Worm (Caenorhabditis elegans) whole organism, L2 larva: ENCODE results near the gene wrt-9.

ENCODE experiments used
- ZK546.5 ChIP-seq: sonication (generic microtip); optimal IDR thresholded peaks from 2 replicates; lab custom pipeline; 2017; ENCODE audit warnings: missing biosample characterization, missing genetic modification characterization
- aly-2 ChIP-seq: fragments of 150-350 bp; optimal IDR thresholded peaks from 2 replicates; lab custom pipeline; 2014; ENCODE audit warnings: missing biosample characterization, missing genetic modification characterization
- fos-1 ChIP-seq: fragments of 150-350 bp; optimal IDR thresholded peaks from 2 replicates; lab custom pipeline; 2014; ENCODE audit warnings: missing biosample characterization, missing genetic modification characterization
- lin-13 ChIP-seq: fragments of 150-350 bp; optimal IDR thresholded peaks from 2 replicates; lab custom pipeline; 2014; ENCODE audit warnings: missing biosample characterization, missing genetic modification reagents, missing genetic modification characterization
- mdl-1 ChIP-seq, 2 experiments: fragments of 150-350 bp in 1 of 2; sonication (generic microtip) in 1 of 2; optimal IDR thresholded peaks; 2 replicates each; lab custom pipeline; 2017; ENCODE audit warnings: missing biosample characterization in 2 of 2, missing genetic modification characterization in 2 of 2
- nhr-10 ChIP-seq: sonication (generic microtip); optimal IDR thresholded peaks from 2 replicates; lab custom pipeline; 2017; ENCODE audit warnings: missing biosample characterization, missing genetic modification characterization
- nhr-21 ChIP-seq: fragments of 150-350 bp; optimal IDR thresholded peaks from 2 replicates; lab custom pipeline; 2014; ENCODE audit warnings: missing biosample characterization, missing genetic modification characterization
- nhr-237 ChIP-seq: fragments of 150-350 bp; optimal IDR thresholded peaks from 2 replicates; lab custom pipeline; 2014; ENCODE audit warnings: missing biosample characterization, missing genetic modification characterization
- unc-39 ChIP-seq: fragments of 150-350 bp; optimal IDR thresholded peaks from 2 replicates; lab custom pipeline; 2014; ENCODE audit warnings: missing biosample characterization, missing genetic modification characterization
- ztf-4 ChIP-seq: fragments of 150-350 bp; optimal IDR thresholded peaks from 2 replicates; lab custom pipeline; 2014; ENCODE audit warnings: missing biosample characterization, missing genetic modification characterization

DNA sequence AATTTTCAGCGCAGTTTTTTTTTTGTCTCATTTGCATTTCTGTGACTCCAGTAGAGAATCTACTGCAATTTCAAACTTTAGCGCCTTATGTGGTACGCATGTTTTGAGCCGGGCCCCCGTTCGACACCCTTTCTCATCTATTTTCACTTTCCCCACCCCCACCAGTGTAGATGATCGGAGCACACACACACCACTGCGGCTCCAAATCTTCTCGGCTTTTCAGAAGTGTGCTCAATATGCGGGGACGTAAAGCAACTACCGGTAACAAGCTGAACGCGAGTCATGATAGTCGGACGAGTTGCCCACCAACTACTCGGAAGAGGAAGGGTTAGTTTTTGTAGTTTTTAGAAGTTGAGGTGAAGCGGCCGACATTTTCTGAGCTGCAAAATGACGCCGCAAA is 36.5 kb downstream of the wrt-9 start:
- TF ChIP-seq fos-1 (tag; lab: Kevin White, UChicago) (no peak), nhr-21 (tag; lab: Kevin White, UChicago) (no peak), aly-2 (tag; lab: Kevin White, UChicago) (no peak), nhr-10 (tag; lab: Kevin White, UChicago) (no peak), mdl-1 (tag; optimal IDR thresholded peaks at IDR 0.05; lab: Kevin White, UChicago) (no peak), lin-13 (GFP tag; lab: Kevin White, UChicago) (no peak), ztf-4 (tag; lab: Kevin White, UChicago) (no peak), nhr-237 (tag; lab: Kevin White, UChicago) (no peak), ZK546.5 (tag; lab: Kevin White, UChicago) (no peak), unc-39 (tag; lab: Kevin White, UChicago) (no peak)
